Worm (Caenorhabditis elegans) whole organism, mixed stage, embryonic: Measurements from ENCODE around the gene Y108G3AL.2.

Experiments
- pha-4 ChIP-seq: fragments of 150-350 bp; optimal IDR thresholded peaks from 2 replicates; lab custom pipeline; 2018; ENCODE audit warnings: missing biosample characterization, missing genetic modification reagents, missing genetic modification characterization
- zip-8 ChIP-seq: fragments of 150-350 bp; optimal IDR thresholded peaks from 2 replicates; lab custom pipeline; 2014; ENCODE audit warnings: missing biosample characterization, missing genetic modification characterization

ce11 chrV:155215-155614 is 11.6 kb upstream of the Y108G3AL.2 start:
- TF ChIP-seq zip-8 = no peak
- TF ChIP-seq pha-4 (tag; lab: Kevin White, UChicago) = no peak
